Fruit fly (Drosophila melanogaster): Measurements from ENCODE around the gene Brr2.

Brr2 gene

DNA sequence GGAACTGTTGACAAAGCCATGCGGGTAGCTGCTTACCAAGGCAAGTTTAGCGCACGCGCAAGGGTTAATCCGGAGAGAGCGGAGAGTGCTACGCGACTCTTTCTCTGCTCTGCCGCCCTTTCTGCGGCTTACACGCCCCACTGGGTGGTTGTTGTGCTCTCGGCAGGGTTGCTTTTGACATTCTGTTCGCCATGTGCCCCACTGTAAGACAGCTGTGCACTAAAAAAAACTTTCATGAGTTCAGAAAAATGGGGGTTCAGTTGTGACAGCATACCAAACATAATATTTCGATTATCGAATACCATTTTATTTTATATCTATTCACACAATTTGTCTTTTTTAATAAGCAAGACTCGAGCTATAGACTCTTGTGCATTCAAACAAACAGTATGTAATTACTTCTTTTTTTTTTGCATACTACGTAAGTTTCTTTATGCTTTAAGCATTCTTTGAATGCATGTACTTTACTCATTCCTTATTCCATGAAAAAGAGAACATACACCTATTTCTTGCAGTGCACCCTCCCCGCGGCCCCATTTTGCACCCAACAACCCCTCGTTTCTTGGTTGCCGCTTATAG lies 46.5 kb downstream of the Brr2 start (continued):
- peak; percentile 43 for TF ChIP-seq nmo (GFP tag; optimal IDR thresholded peaks at IDR 0.05)
- 0 out of 2 replicates have a peak, but pooled peaks have one; percentile 35 for TF ChIP-seq CG14441 (GFP tag; IDR thresholded peaks at IDR 0.05)
- no peak for TF ChIP-seq Atf-2 (GFP tag; optimal IDR thresholded peaks at IDR 0.05)
- no peak for TF ChIP-seq CG15073 (GFP tag; optimal IDR thresholded peaks at IDR 0.05)
- peak; percentile 69 for TF ChIP-seq zf30C (GFP tag; optimal IDR thresholded peaks at IDR 0.05)
- TF ChIP-seq E2f1 (GFP tag; IDR thresholded peaks at IDR 0.05): no peak
- TF ChIP-seq CG11696 (GFP tag; IDR thresholded peaks at IDR 0.05): no peak
- no peak for TF ChIP-seq CG12769 (tag; optimal IDR thresholded peaks at IDR 0.05)
- peak; percentile 18 for TF ChIP-seq CG16815 (GFP tag; optimal IDR thresholded peaks at IDR 0.05)
